Worm (Caenorhabditis elegans) whole organism, L4/young adult: ENCODE results near the gene ZK218.4.

Experiments
- W03F9.2 ChIP-seq: fragments of 150-350 bp; optimal IDR thresholded peaks from 2 replicates; lab custom pipeline; 2014; ENCODE audit warnings: missing biosample characterization, missing genetic modification characterization
- dao-5 ChIP-seq: sonication (generic microtip); optimal IDR thresholded peaks from 2 replicates; lab custom pipeline; 2016; ENCODE audit warnings: missing genotype, missing genetic modification characterization, moderate library complexity, missing compliant biosample characterization
- him-1 ChIP-seq: sonication (generic microtip); optimal IDR thresholded peaks from 2 replicates; lab custom pipeline; 2016; ENCODE audit warnings: missing genotype, missing genetic modification reagents, missing genetic modification characterization, missing compliant biosample characterization

Gene ZK218.4

DNA sequence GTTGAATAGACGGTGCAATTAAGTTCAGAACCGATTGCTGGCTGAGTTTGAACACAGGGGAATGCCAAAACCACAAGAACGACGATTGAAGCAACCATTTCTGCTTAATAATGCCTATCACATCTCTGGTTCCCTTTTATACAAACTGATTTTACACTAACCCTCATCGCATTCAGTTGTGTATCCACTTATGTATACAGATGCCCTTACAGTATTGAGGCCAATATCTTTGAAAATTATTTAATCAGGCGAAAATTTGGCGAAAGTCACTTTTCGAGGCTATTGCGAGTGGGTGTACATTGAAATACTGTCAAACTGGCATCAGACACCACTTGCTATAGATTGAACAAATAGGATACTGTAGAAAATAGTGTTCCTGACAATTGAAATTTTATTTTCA lies at the start of gene ZK218.4, which contains the start of gene ZK218.3:
TSS of gene ZK218.4 (plus strand) at position 186 of the 400 bp plus-strand sequence.
TSS of gene ZK218.3 (minus strand) at position 101 of the 400 bp plus-strand sequence.
- TF ChIP-seq W03F9.2: no peak
- TF ChIP-seq dao-5: no peak
- TF ChIP-seq him-1 (tag; lab: Kevin White, UChicago): no peak

DNA sequence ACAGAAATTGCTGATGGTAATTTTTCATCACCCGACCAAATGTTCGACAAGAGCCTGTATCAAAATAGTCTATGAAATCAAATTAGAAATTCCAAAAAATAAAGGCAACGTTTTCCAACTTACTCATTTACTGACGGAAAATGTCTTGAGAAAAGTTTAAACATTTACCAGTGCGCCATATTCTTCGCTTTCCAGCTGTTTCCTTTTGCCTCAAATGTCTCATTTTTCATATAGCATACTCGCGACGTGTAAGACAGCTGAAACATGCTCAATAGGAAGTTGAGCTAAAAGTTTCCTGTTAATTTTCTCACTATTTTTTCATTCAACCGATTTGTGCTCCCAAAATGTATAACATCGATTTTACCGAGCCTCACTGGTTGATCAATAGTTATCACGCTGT lies 38.7 kb upstream of the ZK218.4 start, which contains the start of gene sri-66:
TSS of gene sri-66 (plus strand) at position 301 of the 400 bp plus-strand sequence.
- TF ChIP-seq W03F9.2 (no peak), dao-5 (no peak), him-1 (tag; lab: Kevin White, UChicago) (no peak)

DNA sequence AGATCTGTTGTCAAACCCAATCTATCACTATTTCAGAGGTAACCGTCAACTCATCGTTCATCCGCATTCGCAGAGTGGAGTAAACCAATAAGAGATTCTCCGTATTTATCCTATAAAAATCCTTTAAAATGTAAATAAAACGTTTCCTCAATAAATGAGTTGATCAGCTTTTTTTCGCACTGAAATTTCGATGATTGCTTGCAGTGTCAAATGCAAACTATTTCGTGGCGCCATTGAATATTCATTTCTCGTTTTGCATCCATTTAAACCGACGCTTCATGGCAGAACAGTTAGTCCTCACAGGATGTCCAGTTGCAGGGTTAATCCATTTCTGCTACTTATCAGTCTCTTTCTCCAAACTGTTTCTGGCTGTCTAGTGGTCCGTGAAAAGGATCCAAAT lies 37.1 kb upstream of the ZK218.4 start, which contains the start of gene F28B1.9:
TSS of gene F28B1.9 (plus strand) at position 301 of the 400 bp plus-strand sequence.
- TF ChIP-seq W03F9.2 (no peak), dao-5 (no peak), him-1 (tag; lab: Kevin White, UChicago) (no peak)

DNA sequence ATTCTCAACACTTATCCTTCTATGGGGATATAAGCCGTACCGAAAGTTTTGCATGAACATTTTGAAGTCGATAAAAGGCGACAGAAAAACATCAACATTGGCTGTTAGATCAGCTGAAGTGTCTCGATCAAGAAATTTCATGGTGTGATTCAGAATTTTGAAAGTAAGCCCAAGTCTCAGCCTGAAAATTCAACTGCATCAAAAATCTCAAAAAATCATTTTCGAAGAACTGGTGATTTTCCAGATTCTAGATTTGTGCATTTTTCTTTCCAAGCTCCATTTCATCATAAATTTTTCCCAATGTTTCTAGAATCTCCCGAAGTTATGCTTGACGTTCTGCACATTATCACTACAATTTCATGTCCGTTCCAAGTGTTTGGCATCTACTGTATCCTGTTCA lies 34.0 kb upstream of the ZK218.4 start, which contains the start of gene srh-255:
TSS of gene srh-255 (plus strand) at position 301 of the 400 bp plus-strand sequence.
- TF ChIP-seq W03F9.2 (no peak), him-1 (tag; lab: Kevin White, UChicago) (no peak), dao-5 (no peak)

DNA sequence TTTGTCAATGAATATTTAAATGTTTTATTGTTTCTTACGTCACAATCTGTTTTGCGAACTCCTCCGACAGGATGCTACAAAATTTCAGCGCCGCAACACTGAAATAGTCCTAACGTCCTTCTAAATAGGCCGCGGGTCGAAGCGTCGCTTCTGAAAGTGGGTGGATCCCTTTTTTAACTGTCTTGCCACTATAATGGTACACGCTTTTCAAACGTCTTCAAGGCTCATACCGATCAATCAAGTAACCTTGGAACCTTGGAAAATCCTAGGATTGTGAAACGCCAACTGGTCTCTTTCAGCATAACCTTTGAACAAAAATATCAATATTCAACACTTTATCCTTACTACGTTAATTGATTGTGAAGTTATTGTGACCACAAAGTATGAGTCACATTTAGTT lies 32.0 kb upstream of the ZK218.4 start:
- TF ChIP-seq W03F9.2 (no peak), him-1 (tag; lab: Kevin White, UChicago) (no peak), dao-5 (no peak)

DNA sequence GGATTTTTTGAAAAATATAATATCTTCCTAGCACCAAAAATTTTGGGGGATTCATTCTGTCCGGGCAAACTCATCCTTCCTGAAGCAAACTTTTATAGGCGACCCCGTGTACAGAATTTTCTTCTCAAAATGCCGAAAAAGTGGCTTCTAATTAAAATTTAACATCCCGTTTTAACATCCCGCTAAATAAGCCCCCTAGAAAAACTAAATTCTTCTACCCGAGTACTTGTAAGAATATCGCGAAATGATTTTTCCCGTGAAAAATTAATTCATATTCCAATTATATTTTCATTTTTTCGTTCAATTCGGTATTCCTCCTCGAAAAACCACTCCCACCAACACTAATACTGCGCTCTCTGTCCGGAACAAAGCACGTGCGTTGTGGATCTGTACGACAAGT lies 29.8 kb upstream of the ZK218.4 start, which contains the start of gene T05E12.8:
TSS of gene T05E12.8 (plus strand) at position 301 of the 400 bp plus-strand sequence.
- no peak for TF ChIP-seq dao-5
- no peak for TF ChIP-seq W03F9.2
- no peak for TF ChIP-seq him-1 (tag; lab: Kevin White, UChicago)

DNA sequence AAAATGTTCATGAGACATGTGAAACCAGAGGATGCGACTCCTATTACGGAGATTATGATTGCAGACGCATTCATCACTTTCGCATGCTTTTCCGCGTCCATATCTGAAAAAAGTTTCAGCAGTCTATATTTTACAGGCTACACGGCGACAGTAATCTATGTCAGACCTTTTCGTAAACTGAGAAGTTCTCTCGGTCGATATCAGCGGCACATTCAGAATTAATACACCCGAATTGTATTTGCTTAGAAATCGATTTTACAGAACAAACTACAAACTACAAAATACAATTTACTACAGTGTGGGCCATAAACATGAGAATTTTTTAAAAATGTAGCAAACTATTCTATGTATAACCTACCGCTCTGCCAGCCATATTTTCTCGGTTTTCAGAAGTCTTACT lies 27.1 kb upstream of the ZK218.4 start, which contains the start of gene srbc-14:
TSS of gene srbc-14 (minus strand) at position 101 of the 400 bp plus-strand sequence.
- TF ChIP-seq him-1 (tag; lab: Kevin White, UChicago) (no peak), dao-5 (no peak), W03F9.2 (no peak)

DNA sequence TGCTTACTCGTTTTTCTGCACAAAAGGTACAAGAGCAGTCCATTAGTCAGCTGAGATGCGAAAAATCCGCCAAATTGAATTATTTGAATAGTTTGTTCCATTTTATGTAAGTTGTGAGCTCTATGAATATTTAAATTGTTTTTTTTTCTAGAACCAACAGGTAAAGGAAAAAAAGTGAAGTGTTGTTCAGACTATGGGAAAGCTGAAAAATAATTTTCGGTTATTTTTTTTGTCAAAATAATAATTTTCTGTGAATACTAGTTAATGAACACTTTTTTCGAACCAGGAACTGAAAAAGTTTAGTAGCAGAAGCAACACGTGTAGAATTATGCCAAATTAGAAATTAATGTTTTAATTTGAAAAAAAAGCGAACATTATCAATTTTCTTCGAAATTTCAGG lies 22.8 kb upstream of the ZK218.4 start, which contains the start of gene str-125:
TSS of gene str-125 (minus strand) at position 101 of the 400 bp plus-strand sequence.
- no peak for TF ChIP-seq dao-5
- no peak for TF ChIP-seq him-1 (tag; lab: Kevin White, UChicago)
- TF ChIP-seq W03F9.2: no peak

DNA sequence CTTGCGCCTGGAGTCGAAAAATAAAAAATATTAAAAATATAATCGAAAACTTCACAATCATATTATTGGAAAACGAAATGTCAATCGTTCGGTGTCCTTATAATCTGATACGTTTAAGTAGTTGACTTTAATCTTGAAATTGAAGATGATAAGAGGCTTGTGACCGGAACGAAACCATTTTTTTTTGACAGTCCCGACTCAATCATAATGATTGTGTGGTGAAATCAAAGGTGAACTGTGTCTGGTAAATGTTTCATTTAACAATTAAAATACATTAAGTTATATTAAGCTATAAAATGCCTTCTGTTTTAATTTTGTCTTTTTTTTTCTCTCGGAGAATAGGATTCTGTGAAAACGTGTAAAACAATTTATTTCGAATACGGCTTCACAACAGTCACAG lies 20.8 kb upstream of the ZK218.4 start, which contains the start of gene T05E12.3:
TSS of gene T05E12.3 (minus strand) at position 101 of the 400 bp plus-strand sequence.
- TF ChIP-seq him-1 (tag; lab: Kevin White, UChicago): no peak
- TF ChIP-seq W03F9.2: no peak
- no peak for TF ChIP-seq dao-5

DNA sequence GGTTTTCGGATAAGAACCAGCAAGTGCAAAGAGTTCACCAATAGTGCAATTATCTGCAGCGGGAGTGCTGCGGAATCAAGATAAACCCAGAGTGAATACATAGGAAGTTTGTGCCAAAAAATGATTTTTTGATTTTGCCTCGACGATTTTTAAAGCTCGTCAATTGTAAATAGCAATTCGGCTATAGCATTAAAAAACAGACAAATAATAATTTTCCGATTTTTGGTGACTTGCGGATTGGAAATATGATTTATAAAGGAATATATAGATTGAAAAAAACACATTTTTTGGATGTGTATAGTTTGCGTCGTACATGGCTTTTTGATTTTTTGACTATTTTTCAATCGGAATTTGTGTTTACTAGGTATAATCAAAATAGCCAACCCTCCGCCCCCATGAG lies 18.9 kb upstream of the ZK218.4 start, which contains the start of gene srw-20:
TSS of gene srw-20 (minus strand) at position 101 of the 400 bp plus-strand sequence.
- TF ChIP-seq dao-5 (no peak), W03F9.2 (no peak), him-1 (tag; lab: Kevin White, UChicago) (no peak)

DNA sequence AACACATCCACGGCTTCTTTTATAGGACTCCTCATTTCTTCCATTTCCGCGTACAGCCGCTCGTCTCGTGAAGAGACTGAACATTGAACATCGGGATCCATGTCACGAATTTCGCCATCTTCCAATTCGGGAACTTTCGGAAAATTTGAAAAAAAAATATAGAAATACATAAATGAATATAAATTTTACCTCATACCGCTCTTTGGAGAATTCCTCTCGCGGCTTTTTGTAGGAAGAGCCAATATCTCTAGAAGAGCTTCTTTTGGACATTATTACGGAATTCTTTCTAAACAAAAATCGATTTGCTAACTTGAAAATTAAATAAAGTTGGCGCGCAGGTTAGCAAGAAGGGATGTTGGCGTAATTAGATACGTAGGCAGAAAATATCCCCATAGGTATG lies 15.9 kb upstream of the ZK218.4 start, which contains the start of gene T05E12.9:
TSS of gene T05E12.9 (minus strand) at position 101 of the 400 bp plus-strand sequence.
- TF ChIP-seq him-1 (tag; lab: Kevin White, UChicago) (no peak), dao-5 (no peak), W03F9.2 (no peak)

DNA sequence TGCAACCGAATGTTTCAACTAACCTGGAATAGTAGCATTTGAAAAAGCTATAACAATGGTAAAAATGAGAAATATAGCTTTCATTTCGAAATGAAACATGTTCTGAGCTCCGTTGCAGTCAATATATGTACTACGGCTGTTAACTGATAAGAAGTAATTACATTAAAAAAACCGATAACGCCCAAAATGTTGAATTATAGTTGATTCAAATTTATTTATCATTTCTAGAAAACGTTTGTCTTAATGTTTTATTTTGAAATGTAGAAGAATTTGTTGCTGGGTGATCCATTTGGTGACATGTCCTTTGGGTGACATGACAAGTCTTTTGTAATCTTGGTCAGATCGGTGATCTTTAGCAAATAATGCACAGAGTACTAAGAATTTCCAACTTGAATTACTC lies 9.3 kb upstream of the ZK218.4 start, which contains the start of gene T05E12.6:
TSS of gene T05E12.6 (minus strand) at position 101 of the 400 bp plus-strand sequence.
- TF ChIP-seq dao-5: no peak
- no peak for TF ChIP-seq him-1 (tag; lab: Kevin White, UChicago)
- TF ChIP-seq W03F9.2: no peak

DNA sequence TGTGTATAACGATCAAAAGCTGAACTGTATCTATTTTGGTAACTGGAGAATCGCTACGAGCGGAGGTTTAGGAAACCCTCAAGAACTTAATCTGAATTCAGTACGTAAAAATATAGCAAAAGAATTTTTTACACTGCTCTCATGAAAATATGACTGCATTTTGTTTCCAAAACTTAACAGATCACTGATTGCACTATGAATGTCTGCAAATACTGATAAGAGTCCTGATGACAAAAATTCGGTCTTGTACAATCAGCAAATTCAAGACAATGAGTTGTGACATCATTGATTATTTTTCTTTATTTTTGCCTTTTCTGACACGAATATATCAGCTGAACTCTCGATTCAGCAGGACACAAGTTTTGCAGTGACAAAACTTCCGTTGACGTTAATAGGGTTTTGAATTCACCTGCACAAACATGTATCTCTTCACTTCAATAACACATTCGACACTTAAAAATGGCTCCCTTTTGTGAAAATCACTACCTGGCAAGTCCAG lies 8.7 kb upstream of the ZK218.4 start, which contains the start of gene srh-237:
TSS of gene srh-237 (plus strand) at position 449 of the 499 bp plus-strand sequence.
- TF ChIP-seq W03F9.2: no peak

DNA sequence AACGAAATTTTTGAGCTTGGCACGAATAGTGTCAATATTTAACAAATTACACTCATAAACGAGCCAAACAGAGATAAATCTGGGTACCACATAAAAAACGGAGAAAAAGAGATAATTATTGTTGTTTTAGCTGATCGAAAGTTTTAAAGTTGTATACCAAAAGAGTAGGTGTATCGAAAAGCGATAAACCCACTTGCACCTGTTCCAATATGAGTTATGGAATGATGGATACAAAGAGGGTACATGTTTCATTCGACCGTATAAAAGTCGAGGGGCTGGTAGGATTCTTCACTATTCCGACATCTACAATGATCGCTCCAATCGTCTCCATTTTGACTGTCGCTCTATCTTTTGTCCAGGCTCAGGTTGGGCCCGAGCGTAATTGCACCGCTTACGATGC lies 6.4 kb upstream of the ZK218.4 start, which contains the start of gene ZK218.1:
TSS of gene ZK218.1 (plus strand) at position 301 of the 400 bp plus-strand sequence.
- TF ChIP-seq him-1 (tag; lab: Kevin White, UChicago) (no peak), W03F9.2 (no peak), dao-5 (no peak)

DNA sequence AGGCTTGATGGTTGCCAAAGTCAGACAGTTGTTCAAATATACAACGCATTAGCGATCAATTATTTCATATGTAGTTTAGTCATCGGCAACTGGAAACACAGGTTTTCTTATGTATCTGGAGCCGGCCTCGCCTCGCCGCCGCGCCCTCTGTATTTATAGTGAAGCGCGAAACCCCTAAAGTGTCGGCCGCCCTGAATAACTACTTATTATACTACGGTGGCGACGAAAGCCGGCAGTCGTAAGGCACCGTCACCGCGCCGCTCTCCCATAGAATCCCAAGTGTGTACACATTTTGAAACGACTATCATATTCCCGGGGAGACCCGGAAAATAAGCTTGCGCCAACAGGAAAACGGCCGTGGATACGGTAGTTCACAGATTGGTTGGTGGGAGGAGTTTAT lies 4.1 kb upstream of the ZK218.4 start:
- TF ChIP-seq dao-5: no peak
- no peak for TF ChIP-seq W03F9.2
- TF ChIP-seq him-1 (tag; lab: Kevin White, UChicago): no peak
